Fruit fly (Drosophila melanogaster) whole organism, pupa: ENCODE data around the gene RpS5a.

Experiments
- CG10348 ChIP-seq: fragments of 200-800 bp; sonication (Bioruptor generic); IDR thresholded peaks from 2 replicates; pipeline ENCODE4 v1.3.6; 2022; ENCODE audit warnings: missing biosample characterization, missing genetic modification characterization
- CG12605 ChIP-seq: fragments of 200-800 bp; sonication (Bioruptor generic); IDR thresholded peaks from 2 replicates; pipeline ENCODE4 v1.3.6; 2022; ENCODE audit warnings: missing biosample characterization, missing genetic modification characterization
- CG13204 ChIP-seq: fragments of 200-800 bp; sonication (Bioruptor generic); optimal IDR thresholded peaks from 2 replicates; lab custom pipeline; 2018; ENCODE audit warnings: missing biosample characterization, mild to moderate bottlenecking, missing genetic modification characterization, moderate library complexity
- CG14655 ChIP-seq: fragments of 200-800 bp; sonication (Bioruptor generic); optimal IDR thresholded peaks from 3 replicates; lab custom pipeline; 2017; ENCODE audit warnings: mild to moderate bottlenecking, missing biosample characterization, missing genetic modification reagents, missing genetic modification characterization
- CG15710 ChIP-seq: fragments of 200-800 bp; sonication (Bioruptor generic); optimal IDR thresholded peaks from 2 replicates; lab custom pipeline; 2018; ENCODE audit warnings: missing biosample characterization, mild to moderate bottlenecking, missing genetic modification characterization, moderate library complexity
- CG17806 ChIP-seq: fragments of 200-800 bp; sonication (Bioruptor generic); optimal IDR thresholded peaks from 2 replicates; lab custom pipeline; 2018; ENCODE audit warnings: missing biosample characterization, mild to moderate bottlenecking, missing genetic modification characterization, moderate library complexity
- CG32121 ChIP-seq: fragments of 200-800 bp; sonication (Bioruptor generic); IDR thresholded peaks from 2 replicates; pipeline ENCODE4 v1.3.6; 2022; ENCODE audit warnings: missing biosample characterization, missing genetic modification characterization
- CG34367 ChIP-seq: fragments of 200-800 bp; sonication (Bioruptor generic); optimal IDR thresholded peaks from 2 replicates; lab custom pipeline; 2018; ENCODE audit warnings: missing biosample characterization, mild to moderate bottlenecking, missing genetic modification characterization
- CG4496 ChIP-seq: fragments of 200-800 bp; sonication (Bioruptor generic); IDR thresholded peaks from 3 replicates; pipeline ENCODE4 v1.3.6; 2022; ENCODE audit warnings: missing biosample characterization, missing genetic modification characterization
- CG8159 ChIP-seq: fragments of 200-800 bp; sonication (Bioruptor generic); optimal IDR thresholded peaks from 3 replicates; lab custom pipeline; 2018; ENCODE audit warnings: missing biosample characterization, mild to moderate bottlenecking, missing genetic modification characterization, moderate library complexity
- CG8301 ChIP-seq: fragments of 200-800 bp; sonication (Bioruptor generic); optimal IDR thresholded peaks from 2 replicates; lab custom pipeline; 2018; ENCODE audit warnings: missing biosample characterization, mild to moderate bottlenecking, missing genetic modification characterization
- CG9948 ChIP-seq: fragments of 200-800 bp; sonication (Bioruptor generic); optimal IDR thresholded peaks from 2 replicates; lab custom pipeline; 2018; ENCODE audit warnings: missing biosample characterization, mild to moderate bottlenecking, missing genetic modification characterization, moderate library complexity
- D1 ChIP-seq: fragments of 200-800 bp; sonication (Bioruptor generic); optimal IDR thresholded peaks from 2 replicates; lab custom pipeline; 2018; ENCODE audit warnings: missing biosample characterization, mild to moderate bottlenecking, missing genetic modification characterization, moderate library complexity
- EcR ChIP-seq: fragments of 200-800 bp; sonication (Bioruptor generic); optimal IDR thresholded peaks from 3 replicates; lab custom pipeline; 2019; ENCODE audit warnings: missing biosample characterization, missing genetic modification characterization, mild to moderate bottlenecking, moderate library complexity, missing genetic modification reagents
- Ets98B ChIP-seq: fragments of 200-800 bp; sonication (Bioruptor generic); IDR thresholded peaks from 2 replicates; pipeline ENCODE4 v1.3.6; 2022; ENCODE audit warnings: missing biosample characterization, missing genetic modification characterization
- Pif1A ChIP-seq: fragments of 200-800 bp; sonication (Bioruptor generic); optimal IDR thresholded peaks from 3 replicates; lab custom pipeline; 2016; ENCODE audit warnings: missing biosample characterization, missing genetic modification characterization
- Pif1B ChIP-seq: fragments of 200-800 bp; sonication (Bioruptor generic); optimal IDR thresholded peaks from 3 replicates; lab custom pipeline; 2016; ENCODE audit warnings: missing biosample characterization, missing genetic modification characterization
- Snoo ChIP-seq: fragments of 200-800 bp; sonication (Bioruptor generic); optimal IDR thresholded peaks from 3 replicates; lab custom pipeline; 2017; ENCODE audit warnings: missing biosample characterization, mild to moderate bottlenecking, missing genetic modification characterization, inconsistent platforms
- fd96Ca ChIP-seq: fragments of 200-800 bp; sonication (Bioruptor generic); IDR thresholded peaks from 3 replicates; pipeline ENCODE4 v1.3.6; 2022; ENCODE audit warnings: missing biosample characterization, missing genetic modification characterization
- gl ChIP-seq: fragments of 200-800 bp; sonication (Bioruptor generic); optimal IDR thresholded peaks from 2 replicates; lab custom pipeline; 2018; ENCODE audit warnings: missing biosample characterization, mild to moderate bottlenecking, missing genetic modification characterization
- rn ChIP-seq: fragments of 200-800 bp; sonication (Bioruptor generic); IDR thresholded peaks from 2 replicates; pipeline ENCODE4 v1.3.6; 2022; ENCODE audit warnings: missing biosample characterization, missing genetic modification characterization

RpS5a gene

dm6 chrX:17181264-17182198 is 33.5 kb upstream of the RpS5a start:
- TF ChIP-seq Snoo (tag; lab: Kevin White, UChicago) (peak; percentile 41), Ets98B (GFP tag; lab: Robert Waterston, UW) (no peak), CG32121 (GFP tag; lab: Robert Waterston, UW) (0 out of 2 replicates have a peak, but pooled peaks have one; percentile 8), CG14655 (no peak)

- TF ChIP-seq CG17806 = no peak
- no peak for TF ChIP-seq CG14655
- no peak for TF ChIP-seq Pif1B (GFP tag; lab: Kevin White, UChicago)
- no peak for TF ChIP-seq D1 (tag; lab: Kevin White, UChicago)
- no peak for TF ChIP-seq CG12605 (GFP tag; lab: Robert Waterston, UW)
These were observed 32.5 kb upstream of the RpS5a start for dm6 chrX:17180523-17180922.

- TF ChIP-seq fd96Ca (GFP tag; lab: Robert Waterston, UW) (peak; percentile 96), Snoo (tag; lab: Kevin White, UChicago) (peak; percentile 98), CG13204 (no peak), rn (peak; percentile 98), Pif1B (GFP tag; lab: Kevin White, UChicago) (peak; percentile 98), EcR (peak; percentile 76), Ets98B (GFP tag; lab: Robert Waterston, UW) (peak; percentile 99), CG10348 (GFP tag; lab: Robert Waterston, UW) (no peak), CG8159 (peak; percentile 98), CG9948 (tag; lab: Kevin White, UChicago) (peak; percentile 18), CG15710 (tag; lab: Kevin White, UChicago) (peak; percentile 87), CG4496 (peak; percentile 99), CG14655 (peak; percentile 98), CG12605 (GFP tag; lab: Robert Waterston, UW) (peak; percentile 99), CG17806 (peak; percentile 98), D1 (tag; lab: Kevin White, UChicago) (peak; percentile 87), CG8301 (tag; lab: Kevin White, UChicago) (peak; percentile 97), CG34367 (tag; lab: Kevin White, UChicago) (no peak), gl (tag; lab: Kevin White, UChicago) (peak; percentile 91), CG32121 (GFP tag; lab: Robert Waterston, UW) (peak; percentile 100), Pif1A (GFP tag; lab: Kevin White, UChicago) (peak; percentile 98)
These were observed 30.4 kb upstream of the RpS5a start for dm6 chrX:17178484-17178921.

- TF ChIP-seq Pif1A (GFP tag; lab: Kevin White, UChicago) (no peak), Ets98B (GFP tag; lab: Robert Waterston, UW) (no peak), CG17806 (no peak), Snoo (tag; lab: Kevin White, UChicago) (no peak), D1 (tag; lab: Kevin White, UChicago) (no peak), EcR (no peak), CG13204 (no peak), CG15710 (tag; lab: Kevin White, UChicago) (no peak), CG4496 (no peak), CG14655 (no peak), Pif1B (GFP tag; lab: Kevin White, UChicago) (no peak), CG10348 (GFP tag; lab: Robert Waterston, UW) (no peak), fd96Ca (GFP tag; lab: Robert Waterston, UW) (no peak), CG34367 (tag; lab: Kevin White, UChicago) (no peak), CG8301 (tag; lab: Kevin White, UChicago) (no peak), gl (tag; lab: Kevin White, UChicago) (no peak), CG32121 (GFP tag; lab: Robert Waterston, UW) (no peak), CG12605 (GFP tag; lab: Robert Waterston, UW) (no peak)
These were observed 29.5 kb upstream of the RpS5a start for dm6 chrX:17177606-17178005.

- TF ChIP-seq fd96Ca (GFP tag; lab: Robert Waterston, UW) (0 out of 3 replicates have a peak, but pooled peaks have one; percentile 52), CG12605 (GFP tag; lab: Robert Waterston, UW) (peak; percentile 16; the same call in 1 of the 2 replicates), CG8301 (tag; lab: Kevin White, UChicago) (peak; percentile 17), CG4496 (peak; percentile 84), CG14655 (peak; percentile 14), EcR (no peak), CG34367 (tag; lab: Kevin White, UChicago) (no peak), CG32121 (GFP tag; lab: Robert Waterston, UW) (peak; percentile 70), CG15710 (tag; lab: Kevin White, UChicago) (no peak), Ets98B (GFP tag; lab: Robert Waterston, UW) (peak; percentile 50; the same call in 1 of the 2 replicates), Pif1A (GFP tag; lab: Kevin White, UChicago) (peak; percentile 51), Pif1B (GFP tag; lab: Kevin White, UChicago) (peak; percentile 34)
These were observed 28.5 kb upstream of the RpS5a start for dm6 chrX:17176542-17176941.
